Fruit fly (Drosophila melanogaster) whole organism: ENCODE results near the gene mtrm.

ENCODE experiments used
- CG8478 ChIP-seq: fragments of >200 bp; optimal IDR thresholded peaks from 2 replicates; lab custom pipeline; 2018; ENCODE audit warnings: inconsistent platforms
- psq ChIP-seq: fragments of >200 bp; optimal IDR thresholded peaks from 2 replicates; lab custom pipeline; 2017

- TF ChIP-seq psq (lab: Kevin White, UChicago) (no peak), CG8478 (lab: Kevin White, UChicago) (no peak)
Observed at dm6 chr3L:8440771-8441549, 28.1 kb downstream of the mtrm start.
